Worm (Caenorhabditis elegans) whole organism, late embryonic: ENCODE data around the gene nhr-201.

Experiments
- F13H6.1 ChIP-seq: sonication (generic microtip); optimal IDR thresholded peaks from 2 replicates; lab custom pipeline; 2016; ENCODE audit warnings: missing genetic modification characterization, missing compliant biosample characterization
- ama-1 ChIP-seq: fragments of 150-350 bp; optimal IDR thresholded peaks from 2 replicates; lab custom pipeline; 2014
- ceh-9 ChIP-seq: sonication (generic microtip); optimal IDR thresholded peaks from 2 replicates; lab custom pipeline; 2016; ENCODE audit warnings: mild to moderate bottlenecking, missing genetic modification characterization, inconsistent platforms, missing compliant biosample characterization
- gmeb-2 ChIP-seq: sonication (generic microtip); optimal IDR thresholded peaks from 2 replicates; lab custom pipeline; 2016; ENCODE audit warnings: missing genetic modification characterization, inconsistent platforms, missing compliant biosample characterization
- hlh-6 ChIP-seq: sonication (generic microtip); optimal IDR thresholded peaks from 2 replicates; lab custom pipeline; 2016; ENCODE audit warnings: missing genotype, missing genetic modification characterization, missing compliant biosample characterization
- lim-6 ChIP-seq: sonication (generic microtip); optimal IDR thresholded peaks from 2 replicates; lab custom pipeline; 2016; ENCODE audit warnings: missing genetic modification characterization, missing compliant biosample characterization
- madf-2 ChIP-seq: sonication (generic microtip); optimal IDR thresholded peaks from 2 replicates; lab custom pipeline; 2017; ENCODE audit warnings: missing genetic modification characterization, missing compliant biosample characterization
- pha-2 ChIP-seq: sonication (generic microtip); optimal IDR thresholded peaks from 2 replicates; lab custom pipeline; 2017; ENCODE audit warnings: mild to moderate bottlenecking, missing genetic modification characterization, missing compliant biosample characterization
- pha-4 ChIP-seq: fragments of 150-350 bp; optimal IDR thresholded peaks from 2 replicates; lab custom pipeline; 2018; ENCODE audit warnings: missing biosample characterization, missing genetic modification reagents, missing genetic modification characterization
- ref-2 ChIP-seq: sonication (generic microtip); optimal IDR thresholded peaks from 2 replicates; lab custom pipeline; 2016; ENCODE audit warnings: missing genetic modification characterization, missing compliant biosample characterization
- rnt-1 ChIP-seq: sonication (generic microtip); optimal IDR thresholded peaks from 2 replicates; lab custom pipeline; 2016; ENCODE audit warnings: missing genetic modification characterization, missing compliant biosample characterization
- tbx-2 ChIP-seq: sonication (generic microtip); optimal IDR thresholded peaks from 2 replicates; lab custom pipeline; 2016; ENCODE audit warnings: missing genetic modification characterization, missing compliant biosample characterization

DNA sequence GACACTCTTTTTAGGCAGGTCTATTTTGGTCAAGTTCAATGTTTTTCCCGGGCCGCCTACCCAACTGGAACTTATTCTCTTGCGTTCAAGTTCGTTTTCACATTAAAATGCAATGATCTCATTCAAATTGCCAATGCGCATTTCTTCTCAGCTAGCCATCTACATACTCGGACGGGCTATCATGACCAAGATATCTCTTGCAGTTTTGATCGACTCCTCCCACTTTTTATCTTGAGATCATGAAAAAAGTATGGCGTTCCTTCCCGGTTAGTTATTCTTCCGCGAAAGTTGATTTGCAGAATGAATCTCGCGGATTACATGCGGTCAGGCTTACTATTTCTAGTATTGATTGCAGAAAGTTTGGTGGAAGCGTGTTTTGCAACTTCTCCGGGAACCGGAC lies 30.7 kb upstream of the nhr-201 start, which contains the start of gene B0554.2:
- no peak for TF ChIP-seq ref-2
- TF ChIP-seq pha-2 (tag; lab: Kevin White, UChicago), result no peak
- no peak for TF ChIP-seq lim-6
- no peak for TF ChIP-seq pha-4 (tag; lab: Kevin White, UChicago)
- TF ChIP-seq rnt-1 (tag; lab: Kevin White, UChicago), result no peak
- no peak for TF ChIP-seq hlh-6 (tag; lab: Kevin White, UChicago)
- TF ChIP-seq F13H6.1, result no peak
- TF ChIP-seq ama-1 (lab: Kevin White, UChicago), result no peak
- TF ChIP-seq ceh-9 (tag; lab: Kevin White, UChicago), result no peak
- no peak for TF ChIP-seq madf-2 (tag; lab: Kevin White, UChicago)
- no peak for TF ChIP-seq tbx-2 (tag; lab: Kevin White, UChicago)
- no peak for TF ChIP-seq gmeb-2
